Worm (Caenorhabditis elegans): ENCODE data around the gene Y116A8B.1.
A peak's percentile ranks its signal among the peaks of the same experiment; 100 is the strongest.

The Y116A8B.1 gene

ce11 chrIV:17216048-17216447 lies at the start of gene Y116A8B.1:
Gene Y116A8B.1, plus strand, starts transcription at chrIV:17216348.
- TF ChIP-seq sem-4 (tag; optimal IDR thresholded peaks at IDR 0.05) = no peak
- no peak for TF ChIP-seq ZK546.5 (tag; optimal IDR thresholded peaks at IDR 0.05)
- no peak for TF ChIP-seq lin-13 (GFP tag; optimal IDR thresholded peaks at IDR 0.05)
- TF ChIP-seq nhr-77 (tag; optimal IDR thresholded peaks at IDR 0.05) = no peak

ce11 chrIV:17166974-17167373 lies 49.2 kb upstream of the Y116A8B.1 start, which contains the start of gene skr-12:
Gene skr-12, plus strand, starts transcription at chrIV:17167274.
- TF ChIP-seq nhr-10 (tag; optimal IDR thresholded peaks at IDR 0.05) = no peak
- no peak for TF ChIP-seq blmp-1 (tag; optimal IDR thresholded peaks at IDR 0.05; ENCODE audit: insufficient read depth)
- TF ChIP-seq C34F6.9 (tag; optimal IDR thresholded peaks at IDR 0.05) = no peak
- no peak for TF ChIP-seq ceh-16 (tag; optimal IDR thresholded peaks at IDR 0.05)
- TF ChIP-seq mdl-1 (tag; optimal IDR thresholded peaks at IDR 0.05) = no peak
- TF ChIP-seq fos-1 (tag; optimal IDR thresholded peaks at IDR 0.05) = no peak
- no peak for TF ChIP-seq nhr-12 (tag; optimal IDR thresholded peaks at IDR 0.05)
- TF ChIP-seq nhr-6 (tag; optimal IDR thresholded peaks at IDR 0.05) = no peak
- TF ChIP-seq sem-4 (tag; optimal IDR thresholded peaks at IDR 0.05) = no peak
- no peak for TF ChIP-seq lin-39 (tag; optimal IDR thresholded peaks at IDR 0.05)
- TF ChIP-seq crh-2 (tag; optimal IDR thresholded peaks at IDR 0.05) = no peak
- TF ChIP-seq egl-27 (tag; optimal IDR thresholded peaks at IDR 0.05) = no peak
- no peak for TF ChIP-seq unc-39 (tag; optimal IDR thresholded peaks at IDR 0.05)
- no peak for TF ChIP-seq Y55F3AM.14 (GFP tag; optimal IDR thresholded peaks at IDR 0.05)
- no peak for TF ChIP-seq zag-1 (tag; optimal IDR thresholded peaks at IDR 0.05)

- TF ChIP-seq ceh-82 (tag; optimal IDR thresholded peaks at IDR 0.05) (no peak), nhr-129 (tag; optimal IDR thresholded peaks at IDR 0.05) (no peak), sma-3 (GFP tag; optimal IDR thresholded peaks at IDR 0.05) (peak; percentile 21), nhr-21 (tag; optimal IDR thresholded peaks at IDR 0.05) (no peak), mdl-1 (tag; optimal IDR thresholded peaks at IDR 0.05) (no peak), Y55F3AM.14 (GFP tag; optimal IDR thresholded peaks at IDR 0.05) (no peak), aly-2 (tag; optimal IDR thresholded peaks at IDR 0.05) (no peak), nhr-11 (tag; optimal IDR thresholded peaks at IDR 0.05) (no peak), ztf-4 (tag; optimal IDR thresholded peaks at IDR 0.05) (no peak), unc-55 (GFP tag; optimal IDR thresholded peaks at IDR 0.05) (no peak), fos-1 (tag; optimal IDR thresholded peaks at IDR 0.05) (peak; percentile 99), nhr-237 (tag; optimal IDR thresholded peaks at IDR 0.05) (no peak), crh-2 (tag; optimal IDR thresholded peaks at IDR 0.05) (peak; percentile 80), mab-5 (tag; optimal IDR thresholded peaks at IDR 0.05) (no peak), C34F6.9 (tag; optimal IDR thresholded peaks at IDR 0.05) (no peak), nhr-25 (tag; optimal IDR thresholded peaks at IDR 0.05) (no peak), lin-11 (tag; optimal IDR thresholded peaks at IDR 0.05) (no peak), lin-13 (GFP tag; optimal IDR thresholded peaks at IDR 0.05) (no peak), F13H6.1 (tag; optimal IDR thresholded peaks at IDR 0.05) (peak; percentile 50), ztf-1 (GFP tag; conservative IDR thresholded peaks at IDR 0.05) (no peak), ZK546.5 (tag; optimal IDR thresholded peaks at IDR 0.05) (no peak), snpc-4 (tag; optimal IDR thresholded peaks at IDR 0.05) (no peak), sma-9 (GFP tag; optimal IDR thresholded peaks at IDR 0.05) (peak; percentile 85), sma-9 (tag; optimal IDR thresholded peaks at IDR 0.05) (no peak), unc-62 (GFP tag; optimal IDR thresholded peaks at IDR 0.05) (no peak)
Observed at ce11 chrIV:17171732-17172131, 44.4 kb upstream of the Y116A8B.1 start.

- peak; percentile 16 for TF ChIP-seq F13H6.1 (tag; optimal IDR thresholded peaks at IDR 0.05)
- TF ChIP-seq nhr-6 (tag; optimal IDR thresholded peaks at IDR 0.05) = no peak
- peak; percentile 12 for TF ChIP-seq gmeb-1 (tag; optimal IDR thresholded peaks at IDR 0.05)
- no peak for TF ChIP-seq alr-1 (tag; optimal IDR thresholded peaks at IDR 0.05)
- no peak for TF ChIP-seq nhr-11 (tag; optimal IDR thresholded peaks at IDR 0.05)
- peak; percentile 31 for TF ChIP-seq sma-3 (GFP tag; optimal IDR thresholded peaks at IDR 0.05)
- no peak for TF ChIP-seq R02D3.7 (tag; optimal IDR thresholded peaks at IDR 0.05)
- TF ChIP-seq ceh-16 (tag; optimal IDR thresholded peaks at IDR 0.05) = no peak
- no peak for TF ChIP-seq ztf-11 (tag; optimal IDR thresholded peaks at IDR 0.05)
- no peak for TF ChIP-seq blmp-1 (tag; optimal IDR thresholded peaks at IDR 0.05; ENCODE audit: insufficient read depth)
- TF ChIP-seq fos-1 (tag; optimal IDR thresholded peaks at IDR 0.05) = peak; percentile 83
- no peak for TF ChIP-seq aly-2 (tag; optimal IDR thresholded peaks at IDR 0.05)
- TF ChIP-seq elt-1 (tag; optimal IDR thresholded peaks at IDR 0.05) = no peak
- TF ChIP-seq egl-27 (tag; optimal IDR thresholded peaks at IDR 0.05) = no peak
- no peak for TF ChIP-seq ztf-1 (GFP tag; conservative IDR thresholded peaks at IDR 0.05)
- TF ChIP-seq nhr-23 (tag; optimal IDR thresholded peaks at IDR 0.05) = no peak
- no peak for TF ChIP-seq lin-11 (tag; optimal IDR thresholded peaks at IDR 0.05)
- TF ChIP-seq mab-5 (tag; optimal IDR thresholded peaks at IDR 0.05) = no peak
- no peak for TF ChIP-seq unc-62 (GFP tag; optimal IDR thresholded peaks at IDR 0.05)
- no peak for TF ChIP-seq elt-3 (tag; optimal IDR thresholded peaks at IDR 0.05)
- TF ChIP-seq sma-9 (GFP tag; optimal IDR thresholded peaks at IDR 0.05) = peak; percentile 80
- TF ChIP-seq sma-9 (tag; optimal IDR thresholded peaks at IDR 0.05) = no peak
- TF ChIP-seq lin-13 (GFP tag; optimal IDR thresholded peaks at IDR 0.05) = no peak
- no peak for TF ChIP-seq peb-1 (tag; optimal IDR thresholded peaks at IDR 0.05)
- peak; percentile 45 for TF ChIP-seq crh-2 (tag; optimal IDR thresholded peaks at IDR 0.05)
- no peak for TF ChIP-seq unc-55 (GFP tag; optimal IDR thresholded peaks at IDR 0.05)
- TF ChIP-seq nhr-129 (tag; optimal IDR thresholded peaks at IDR 0.05) = no peak
- TF ChIP-seq skn-1 (tag; optimal IDR thresholded peaks at IDR 0.05) = no peak
- TF ChIP-seq dmd-4 (tag; optimal IDR thresholded peaks at IDR 0.05) = no peak
- no peak for TF ChIP-seq zag-1 (tag; optimal IDR thresholded peaks at IDR 0.05)
- no peak for TF ChIP-seq ztf-4 (tag; optimal IDR thresholded peaks at IDR 0.05)
- peak in 1 of 2 experiments; percentile 30 for TF ChIP-seq mdl-1 (tag; optimal IDR thresholded peaks at IDR 0.05)
- TF ChIP-seq C34F6.9 (tag; optimal IDR thresholded peaks at IDR 0.05) = no peak
Observed at ce11 chrIV:17174087-17174486, 42.1 kb upstream of the Y116A8B.1 start.

Data from whole organism, L2 larva.